Fruit fly (Drosophila melanogaster) whole organism: Measurements from ENCODE around the gene tplus3b.

Experiments used
- CG8478 ChIP-seq: fragments of >200 bp; optimal IDR thresholded peaks from 2 replicates; lab custom pipeline; 2018; ENCODE audit warnings: inconsistent platforms
- Dll ChIP-seq: fragments of >200 bp; optimal IDR thresholded peaks from 2 replicates; lab custom pipeline; 2017
- EcR ChIP-seq, 2 experiments: fragments of >200 bp; optimal IDR thresholded peaks; 2 replicates each; lab custom pipeline; 2017; ENCODE audit warnings: missing biosample characterization in 2 of 2, missing genetic modification characterization in 2 of 2, missing genetic modification reagents in 2 of 2
- pan ChIP-seq: fragments of >200 bp; optimal IDR thresholded peaks from 2 replicates; lab custom pipeline; 2017
- psq ChIP-seq: fragments of >200 bp; optimal IDR thresholded peaks from 2 replicates; lab custom pipeline; 2017
- usp ChIP-seq: fragments of >200 bp; optimal IDR thresholded peaks from 2 replicates; lab custom pipeline; 2017; ENCODE audit warnings: missing biosample characterization, missing genetic modification characterization, mixed read lengths

tplus3b gene

DNA sequence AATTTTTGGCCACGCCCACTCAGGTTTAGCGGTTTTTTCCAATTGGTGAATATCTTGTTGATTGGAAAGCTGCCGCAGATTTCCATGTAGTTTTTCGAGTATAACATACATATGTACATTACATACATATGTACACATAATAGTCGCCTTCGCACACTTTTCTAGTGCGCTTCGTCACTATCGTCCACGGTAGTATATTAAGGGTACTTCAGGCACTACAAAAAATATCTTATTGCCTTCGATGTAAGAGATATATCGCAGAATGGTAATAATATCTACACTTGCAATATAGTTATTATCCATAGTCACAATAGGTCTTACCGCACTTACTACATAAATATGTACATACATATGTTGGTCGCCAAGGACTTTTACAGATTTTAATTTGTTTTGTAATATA is 28.8 kb upstream of the tplus3b start:
- no peak for TF ChIP-seq usp (GFP tag; lab: Kevin White, UChicago)
- no peak for TF ChIP-seq psq (lab: Kevin White, UChicago)
- no peak for TF ChIP-seq Dll
- no peak for TF ChIP-seq CG8478
- TF ChIP-seq pan, result no peak
- TF ChIP-seq EcR (GFP tag; optimal IDR thresholded peaks at IDR 0.05; lab: Kevin White, UChicago), result no peak

DNA sequence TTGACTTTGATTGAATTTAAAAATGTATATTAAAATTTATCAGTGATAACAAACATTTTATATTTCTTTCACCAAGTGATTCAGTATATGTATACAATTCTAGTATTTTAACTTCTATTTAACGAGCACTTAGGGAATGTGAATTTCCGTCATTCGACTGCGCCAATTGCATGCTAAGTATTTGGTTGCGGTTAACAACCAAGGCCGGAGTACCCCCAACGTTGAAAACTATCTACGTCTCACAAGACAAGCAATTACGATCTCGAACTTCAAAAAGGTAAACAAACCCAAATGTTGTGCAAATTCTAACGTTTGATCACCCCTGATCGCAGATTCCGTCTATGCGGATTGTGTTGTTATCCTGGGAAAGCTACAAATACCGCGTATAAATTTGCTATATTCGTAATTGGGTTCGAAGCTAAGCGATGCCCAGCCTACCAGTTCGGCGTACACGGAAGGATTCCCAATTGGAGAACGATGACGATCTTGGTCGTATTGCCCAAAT is 27.0 kb upstream of the tplus3b start, which contains the start of gene CG42748:
Gene CG42748, plus strand, starts transcription at position 51 of the 505 bp plus-strand sequence.
- TF ChIP-seq Dll, result no peak
- no peak for TF ChIP-seq psq (lab: Kevin White, UChicago)
- TF ChIP-seq usp (GFP tag; lab: Kevin White, UChicago), result no peak
- TF ChIP-seq CG8478, result no peak
- no peak for TF ChIP-seq EcR (GFP tag; optimal IDR thresholded peaks at IDR 0.05; lab: Kevin White, UChicago)
- TF ChIP-seq pan, result no peak

DNA sequence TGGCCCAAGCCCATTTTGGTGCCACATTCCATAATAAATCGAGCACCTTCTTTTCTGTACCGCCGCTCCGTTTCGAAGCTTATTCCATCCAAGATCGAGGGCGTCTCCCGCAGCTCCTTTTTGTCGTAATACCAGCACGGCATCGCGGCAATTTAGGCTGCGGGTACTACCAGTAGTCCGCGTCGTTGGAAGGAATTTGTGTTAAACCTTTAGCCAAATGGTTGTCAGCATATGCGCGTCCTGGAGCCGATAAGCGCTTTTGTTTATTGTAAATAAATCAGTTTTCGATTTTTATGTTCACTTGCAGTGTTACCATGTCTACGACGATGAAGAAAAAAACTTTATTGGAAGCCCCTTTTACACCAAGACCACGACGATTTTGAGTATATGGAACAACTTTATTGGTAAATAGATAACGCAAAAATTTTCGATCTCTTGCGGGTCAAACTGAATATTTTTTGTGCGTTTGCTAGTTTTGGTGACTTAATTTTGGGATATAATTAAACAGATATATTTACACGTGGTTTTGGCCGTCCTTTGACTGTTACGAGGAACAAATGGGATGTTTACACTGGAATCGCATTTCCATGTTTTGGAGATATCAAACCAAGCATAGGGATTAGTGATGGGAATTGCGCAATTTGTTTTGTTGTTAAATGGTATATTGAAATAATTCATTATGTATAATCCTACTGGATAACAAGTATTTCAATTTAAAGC is 25.5 kb upstream of the tplus3b start, which contains the start of gene CycK:
Gene CycK, minus strand, starts transcription at position 562 of the 720 bp plus-strand sequence.
- TF ChIP-seq psq (lab: Kevin White, UChicago) (no peak), CG8478 (no peak), usp (GFP tag; lab: Kevin White, UChicago) (no peak), EcR (GFP tag; optimal IDR thresholded peaks at IDR 0.05; lab: Kevin White, UChicago) (no peak), pan (no peak), Dll (no peak)

DNA sequence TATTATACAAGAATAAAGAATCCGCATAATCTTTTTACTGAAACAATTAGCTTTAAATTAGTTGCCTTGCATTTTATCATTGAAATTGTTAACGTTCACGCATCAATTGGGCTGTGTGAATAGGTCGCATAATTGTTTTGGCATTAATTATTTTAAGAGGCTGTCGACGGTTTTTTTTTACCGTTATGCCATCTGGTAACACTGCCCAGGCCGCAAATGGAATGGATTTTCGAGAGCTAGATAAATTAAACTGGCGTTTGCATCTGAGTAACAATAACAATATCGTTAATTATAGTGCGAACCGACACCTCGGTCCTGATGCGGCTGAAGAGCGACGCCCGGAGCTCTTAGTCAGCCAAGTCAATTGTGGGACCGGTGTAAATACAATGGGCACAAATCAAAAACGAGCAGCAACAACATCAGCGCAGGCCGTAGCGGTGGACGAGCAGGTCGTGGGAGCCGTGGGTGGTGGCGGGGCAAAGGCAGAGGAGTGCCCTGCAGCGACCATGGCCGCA is 17.5 kb upstream of the tplus3b start:
- TF ChIP-seq pan (no peak), psq (lab: Kevin White, UChicago) (no peak), EcR (GFP tag; optimal IDR thresholded peaks at IDR 0.05; lab: Kevin White, UChicago) (no peak), Dll (no peak), usp (GFP tag; lab: Kevin White, UChicago) (no peak), CG8478 (no peak)

DNA sequence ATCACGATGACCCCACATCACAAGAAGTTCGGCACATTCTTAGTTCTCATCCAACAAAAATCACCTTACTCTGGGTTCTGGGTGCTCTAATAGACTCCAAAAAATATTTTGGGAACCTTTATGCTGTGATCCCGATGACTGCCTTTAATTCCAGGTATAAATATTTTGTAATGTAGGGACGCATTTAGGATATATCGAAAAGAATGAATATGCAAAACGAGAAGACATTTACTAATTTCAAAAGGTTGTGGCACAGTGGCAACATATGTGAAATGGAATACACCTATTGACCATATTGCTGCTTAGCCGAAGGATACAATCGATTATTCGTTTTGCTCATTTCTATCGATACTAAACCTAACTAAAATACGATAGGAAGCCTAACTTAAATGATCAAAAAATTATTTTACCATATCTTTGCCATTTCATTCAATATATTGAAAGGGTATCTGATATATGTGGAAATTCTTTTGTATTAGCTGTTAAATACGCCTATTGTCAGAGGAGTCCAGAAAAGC is 16.7 kb upstream of the tplus3b start, which contains the start of gene CG3651:
Gene CG3651, plus strand, starts transcription at position 468 of the 518 bp plus-strand sequence.
- TF ChIP-seq Dll, result no peak
- TF ChIP-seq CG8478, result no peak
- TF ChIP-seq pan, result no peak
- TF ChIP-seq EcR (GFP tag; optimal IDR thresholded peaks at IDR 0.05; lab: Kevin White, UChicago), result no peak
- TF ChIP-seq usp (GFP tag; lab: Kevin White, UChicago), result no peak
- TF ChIP-seq psq (lab: Kevin White, UChicago), result no peak

DNA sequence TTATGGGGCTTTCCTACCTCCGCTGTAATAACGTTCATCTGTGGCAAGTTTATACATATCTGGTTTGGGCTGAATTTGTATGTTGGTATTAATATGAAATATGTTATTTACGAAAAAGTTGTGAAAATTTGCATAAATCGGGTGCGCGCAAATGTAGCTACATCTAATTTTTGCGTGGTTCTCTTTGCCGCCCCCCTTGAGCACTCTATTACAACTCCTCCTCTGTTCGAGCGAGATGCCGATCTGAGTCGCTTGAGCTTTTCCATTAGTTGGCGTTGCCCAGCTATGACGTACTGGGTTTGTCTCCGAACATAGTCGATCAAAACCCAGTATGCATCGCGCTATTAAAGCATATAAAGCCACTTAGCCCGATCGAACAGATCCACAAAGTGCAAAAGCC is 4.5 kb upstream of the tplus3b start, which contains the start of gene CG6675:
Gene CG6675, plus strand, starts transcription at position 301 of the 400 bp plus-strand sequence.
- TF ChIP-seq pan (no peak), EcR (GFP tag; optimal IDR thresholded peaks at IDR 0.05; lab: Kevin White, UChicago) (no peak), Dll (no peak), usp (GFP tag; lab: Kevin White, UChicago) (no peak)

DNA sequence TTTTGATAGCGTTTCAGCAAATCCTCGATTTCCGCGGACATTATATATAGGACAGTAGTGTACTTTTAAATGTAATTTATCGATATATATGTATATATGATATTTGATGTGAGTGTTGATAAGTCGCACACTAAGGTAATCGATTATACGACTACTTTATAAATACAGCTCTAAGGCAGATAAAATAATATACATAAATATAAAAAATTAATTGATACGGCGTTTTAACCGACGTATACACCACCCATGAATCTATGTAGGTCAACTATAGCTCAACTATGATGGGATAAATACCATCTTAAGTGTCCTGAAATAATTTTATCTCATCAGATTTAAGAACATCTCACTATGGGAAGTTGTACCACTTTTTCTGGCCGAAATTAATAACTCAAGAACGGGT is 3.0 kb upstream of the tplus3b start, which contains the start of gene CG10834:
Gene CG10834, minus strand, starts transcription at position 101 of the 400 bp plus-strand sequence.
- no peak for TF ChIP-seq Dll
- no peak for TF ChIP-seq pan
- no peak for TF ChIP-seq EcR (GFP tag; optimal IDR thresholded peaks at IDR 0.05; lab: Kevin White, UChicago)
- TF ChIP-seq usp (GFP tag; lab: Kevin White, UChicago), result no peak
- TF ChIP-seq psq (lab: Kevin White, UChicago), result no peak
- no peak for TF ChIP-seq CG8478

DNA sequence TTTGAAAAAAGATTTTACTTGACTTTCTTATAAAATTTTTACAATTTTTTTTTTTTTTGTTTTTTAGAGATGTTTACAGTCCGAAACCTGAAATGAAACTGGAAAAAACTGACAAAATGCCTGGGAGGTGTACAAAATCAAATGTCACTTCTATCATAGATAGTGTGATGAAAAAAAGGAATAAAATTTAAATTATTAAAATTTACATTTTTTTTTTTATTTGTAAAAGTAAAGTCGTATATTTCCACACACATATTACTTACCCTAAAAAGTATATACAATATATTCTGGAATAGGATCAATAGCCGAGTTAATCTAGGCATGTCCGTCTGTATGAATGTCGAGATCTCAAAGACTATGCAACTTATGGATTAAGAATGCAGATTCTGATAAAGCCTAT is 1.2 kb upstream of the tplus3b start, which contains the start of gene CG15219:
Gene CG15219, minus strand, starts transcription at position 101 of the 400 bp plus-strand sequence.
- no peak for TF ChIP-seq CG8478
- no peak for TF ChIP-seq psq (lab: Kevin White, UChicago)
- no peak for TF ChIP-seq usp (GFP tag; lab: Kevin White, UChicago)
- TF ChIP-seq Dll, result no peak
- no peak for TF ChIP-seq EcR (GFP tag; optimal IDR thresholded peaks at IDR 0.05; lab: Kevin White, UChicago)
- no peak for TF ChIP-seq pan

DNA sequence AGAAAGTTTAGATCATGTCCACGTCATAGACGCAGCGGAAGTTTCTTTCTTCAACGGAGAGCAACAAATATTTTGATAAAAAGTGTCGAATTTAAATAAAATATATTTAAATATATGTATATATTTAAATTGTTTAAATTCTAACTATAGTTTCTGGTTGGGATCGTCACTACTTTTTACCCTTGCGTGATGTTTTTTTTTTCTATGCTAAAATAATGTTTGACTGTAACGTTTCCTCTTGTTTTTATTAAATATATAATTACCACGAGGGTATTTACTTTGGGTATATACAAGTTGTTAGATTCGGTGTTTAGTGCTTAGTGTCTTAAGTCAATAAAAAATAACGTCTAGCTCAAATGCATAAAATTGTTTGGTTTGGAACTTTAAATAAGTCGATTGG is 24.9 kb downstream of the tplus3b start, which contains the start of gene ttm3:
Gene ttm3, plus strand, starts transcription at position 301 of the 400 bp plus-strand sequence.
- TF ChIP-seq EcR (GFP tag; optimal IDR thresholded peaks at IDR 0.05; lab: Kevin White, UChicago) (no peak), pan (no peak), psq (lab: Kevin White, UChicago) (no peak), usp (GFP tag; lab: Kevin White, UChicago) (no peak), Dll (no peak), CG8478 (no peak)

DNA sequence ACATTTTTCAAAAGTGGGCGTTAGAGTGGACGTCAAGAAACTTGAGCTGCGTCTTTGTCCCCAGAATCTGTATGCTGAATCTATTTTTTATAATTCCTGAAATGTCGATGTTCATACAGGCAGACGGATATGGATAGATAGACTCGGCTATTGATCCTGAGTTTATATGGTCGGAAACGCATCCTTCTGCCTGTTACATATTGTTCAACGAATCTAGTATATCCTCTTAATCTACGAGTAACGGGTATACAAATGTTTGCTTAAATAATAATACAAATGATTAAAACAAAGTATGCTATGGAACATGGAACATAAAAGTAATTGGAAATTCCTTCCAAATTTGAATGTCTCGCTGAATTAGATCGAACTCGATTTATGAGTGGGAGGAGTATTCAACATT is 33.4 kb downstream of the tplus3b start, which contains the start of gene tplus3a:
Gene tplus3a, plus strand, starts transcription at position 301 of the 400 bp plus-strand sequence.
- TF ChIP-seq Dll (no peak), CG8478 (no peak), EcR (GFP tag; optimal IDR thresholded peaks at IDR 0.05; lab: Kevin White, UChicago) (no peak), pan (no peak), psq (lab: Kevin White, UChicago) (no peak), usp (GFP tag; lab: Kevin White, UChicago) (no peak)

DNA sequence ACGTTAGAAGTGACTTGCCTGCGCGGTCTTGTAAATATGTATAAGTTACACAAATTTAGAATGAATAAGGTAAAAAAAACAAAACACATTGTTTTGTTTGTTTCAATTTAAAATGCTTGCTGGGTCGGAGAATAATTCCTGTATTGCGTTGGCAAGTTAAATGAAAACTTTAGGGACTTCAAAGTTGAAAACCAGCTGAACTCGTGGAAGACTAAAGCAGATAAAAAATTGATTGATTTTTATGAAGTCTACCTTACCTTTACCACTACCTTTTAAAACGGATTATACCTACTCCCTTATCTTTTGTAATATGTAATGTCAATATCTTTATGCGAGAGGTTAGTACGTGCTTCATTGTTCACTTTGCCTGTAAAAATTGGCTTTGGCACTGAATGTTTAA is 39.0 kb downstream of the tplus3b start, which contains the start of gene CG42597:
Gene CG42597, minus strand, starts transcription at position 101 of the 400 bp plus-strand sequence.
- TF ChIP-seq usp (GFP tag; lab: Kevin White, UChicago), result no peak
- no peak for TF ChIP-seq Dll
- no peak for TF ChIP-seq EcR (GFP tag; optimal IDR thresholded peaks at IDR 0.05; lab: Kevin White, UChicago)
- TF ChIP-seq CG8478, result no peak
- no peak for TF ChIP-seq pan
- no peak for TF ChIP-seq psq (lab: Kevin White, UChicago)

DNA sequence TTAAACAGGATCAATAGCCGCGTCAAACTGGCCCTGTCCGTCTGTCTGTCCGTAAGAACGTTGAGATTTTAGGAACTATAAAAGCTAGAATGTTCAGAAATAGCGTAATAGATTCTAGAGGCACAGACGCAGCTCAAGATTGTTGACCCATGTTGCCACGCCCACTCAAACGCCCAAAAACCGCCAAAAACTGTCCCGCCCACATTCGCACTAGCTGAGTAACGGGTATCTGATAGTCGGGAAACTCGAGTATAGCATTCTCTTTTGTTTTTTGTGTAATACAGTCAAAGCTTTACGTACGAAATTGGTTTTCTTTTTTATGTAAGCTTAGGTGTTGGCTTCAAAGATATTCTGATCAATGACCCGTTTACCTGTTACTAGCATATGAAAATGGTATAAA is 44.3 kb downstream of the tplus3b start:
- TF ChIP-seq pan (no peak), EcR (GFP tag; optimal IDR thresholded peaks at IDR 0.05; lab: Kevin White, UChicago) (no peak), Dll (no peak), psq (lab: Kevin White, UChicago) (no peak), CG8478 (no peak), usp (GFP tag; lab: Kevin White, UChicago) (no peak)
